Worm (Caenorhabditis elegans): ENCODE results near the gene srab-20.

- no peak for TF ChIP-seq hmbx-1 (tag; optimal IDR thresholded peaks at IDR 0.05)
- TF ChIP-seq ceh-13 (GFP tag; optimal IDR thresholded peaks at IDR 0.05): no peak
- no peak for TF ChIP-seq flt-1 (GFP tag; IDR thresholded peaks at IDR 0.05)
- no peak for TF ChIP-seq ama-1 (optimal IDR thresholded peaks at IDR 0.05)
- no peak for TF ChIP-seq tbx-37 (GFP tag; conservative IDR thresholded peaks at IDR 0.05)
- TF ChIP-seq ceh-36 (tag; optimal IDR thresholded peaks at IDR 0.05): no peak
- no peak for TF ChIP-seq tbx-11 (GFP tag; IDR thresholded peaks at IDR 0.05)
These were observed 39.6 kb downstream of the srab-20 start, which contains the start of gene gst-33 for ce11 chrV:3468436-3468835.
